Worm (Caenorhabditis elegans): ENCODE data around the gene hxk-3.
A peak's percentile ranks its signal among the peaks of the same experiment; 100 is the strongest.

Gene hxk-3

DNA sequence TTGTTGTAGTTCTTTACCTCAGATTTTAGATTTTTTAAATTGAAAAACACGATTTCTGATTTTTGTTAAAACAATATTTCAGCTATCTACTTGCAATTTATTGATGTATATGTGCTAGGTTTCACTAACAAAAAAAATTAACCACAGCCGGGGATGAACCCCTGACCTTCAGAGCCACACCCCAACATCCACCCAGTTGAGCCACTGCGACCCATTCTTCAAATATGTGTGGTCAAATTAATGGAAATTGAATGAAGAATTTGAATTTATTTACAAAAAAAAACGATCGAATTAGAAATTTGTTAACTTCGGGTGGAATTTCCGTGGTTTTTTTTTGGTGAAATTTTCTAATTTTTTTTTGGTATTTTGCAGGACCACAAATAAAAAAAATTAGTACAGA lies 18.8 kb upstream of the hxk-3 start:
- TF ChIP-seq D2030.7 (GFP tag; IDR thresholded peaks at IDR 0.05) (no peak), rpc-1 (optimal IDR thresholded peaks at IDR 0.05) (peak; percentile 13), rpc-1 (tag; optimal IDR thresholded peaks at IDR 0.05) (peak; percentile 54), aptf-2 (GFP tag; conservative IDR thresholded peaks at IDR 0.05) (no peak), madf-6 (GFP tag; IDR thresholded peaks at IDR 0.05) (no peak), B0261.1 (tag; optimal IDR thresholded peaks at IDR 0.05) (peak; percentile 19), madf-3 (GFP tag; IDR thresholded peaks at IDR 0.05) (no peak), attf-6 (GFP tag; IDR thresholded peaks at IDR 0.05) (no peak), rcor-1 (GFP tag; IDR thresholded peaks at IDR 0.05) (no peak), tbp1 (GFP tag; optimal IDR thresholded peaks at IDR 0.05) (peak; percentile 57), hmg-20 (GFP tag; IDR thresholded peaks at IDR 0.05) (no peak)

DNA sequence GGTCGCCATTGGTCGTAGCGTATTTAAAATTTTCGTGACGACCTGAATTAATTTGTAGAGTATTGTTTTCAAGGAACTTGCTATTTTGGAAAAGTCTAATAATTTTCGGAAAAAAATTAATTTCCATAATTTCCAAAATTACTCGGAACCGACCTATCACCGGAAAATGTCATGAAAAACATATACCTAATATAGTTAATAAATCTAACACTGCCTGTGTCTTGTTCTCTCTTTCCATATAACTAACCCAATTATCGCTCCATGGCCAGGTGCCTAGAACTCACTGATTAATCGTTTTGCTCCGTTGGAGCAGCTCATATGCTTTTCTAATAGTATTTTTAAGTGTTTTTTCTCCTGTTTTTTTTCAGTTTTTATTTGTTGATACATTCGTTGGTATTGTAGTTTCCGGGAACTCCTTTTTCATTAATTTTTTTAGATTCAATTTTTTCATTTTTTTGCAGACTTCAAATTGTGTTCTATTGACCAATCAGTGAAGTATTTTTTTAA lies 12.4 kb upstream of the hxk-3 start, which contains the start of gene Y77E11A.16:
Gene Y77E11A.16, plus strand, starts transcription at position 457 of the 507 bp plus-strand sequence.
- TF ChIP-seq lir-1 (GFP tag; conservative IDR thresholded peaks at IDR 0.05) (no peak), tbx-9 (tag; optimal IDR thresholded peaks at IDR 0.05; ENCODE audit: borderline replicate concordance) (no peak), F55B11.4 (tag; optimal IDR thresholded peaks at IDR 0.05; ENCODE audit: borderline replicate concordance, insufficient read depth) (no peak), nfya-1 (tag; optimal IDR thresholded peaks at IDR 0.05; ENCODE audit: borderline replicate concordance, insufficient read depth) (no peak), snpc-3.4 (tag; optimal IDR thresholded peaks at IDR 0.05) (no peak), hmg-1.2 (GFP tag; IDR thresholded peaks at IDR 0.05) (no peak), egl-44 (GFP tag; IDR thresholded peaks at IDR 0.05) (no peak), B0035.1 (tag; optimal IDR thresholded peaks at IDR 0.05) (no peak), ceh-40 (GFP tag; IDR thresholded peaks at IDR 0.05) (no peak), xnd-1 (tag; optimal IDR thresholded peaks at IDR 0.05) (no peak), athp-1 (tag; optimal IDR thresholded peaks at IDR 0.05) (no peak), ceh-79 (tag; optimal IDR thresholded peaks at IDR 0.05) (no peak), B0261.1 (tag; optimal IDR thresholded peaks at IDR 0.05) (no peak), mxl-1 (tag; optimal IDR thresholded peaks at IDR 0.05) (no peak)

DNA sequence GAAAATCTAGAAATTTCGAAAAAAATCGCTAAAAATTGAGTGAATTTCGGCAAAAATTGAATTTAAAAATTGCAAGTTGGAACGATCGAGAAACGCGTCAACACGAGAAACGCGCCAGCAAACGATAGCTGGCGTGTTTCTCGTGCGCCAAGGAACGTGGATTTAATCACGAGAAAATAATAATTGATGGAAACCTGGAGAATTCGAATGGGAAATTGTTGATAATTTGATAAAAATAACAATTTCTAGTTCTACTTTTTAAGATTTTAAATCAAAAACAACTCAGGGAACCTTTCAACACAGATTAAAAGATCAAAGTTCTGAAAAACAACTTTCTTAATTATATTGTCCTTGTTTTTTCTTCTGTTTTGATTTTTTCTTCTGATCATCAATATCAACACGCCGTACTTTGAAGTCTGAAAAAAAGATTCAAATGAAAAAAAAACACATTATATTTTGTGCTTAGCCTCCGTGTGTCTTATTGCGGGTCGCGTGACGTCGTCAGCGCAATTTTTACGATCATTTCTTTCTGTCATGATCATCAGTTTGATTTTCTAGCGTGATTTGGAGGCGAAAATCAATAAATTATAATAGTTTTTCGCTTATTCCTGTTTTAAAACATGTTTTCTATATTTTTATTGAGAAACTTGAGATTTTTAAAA lies 1.3 kb upstream of the hxk-3 start, which contains the start of gene npp-20:
Gene npp-20, minus strand, starts transcription at position 6 of the 662 bp plus-strand sequence.
- no peak for TF ChIP-seq ceh-100 (GFP tag; IDR thresholded peaks at IDR 0.05)
- no peak for TF ChIP-seq pha-4 (tag; optimal IDR thresholded peaks at IDR 0.05)
- no peak for TF ChIP-seq egl-44 (GFP tag; IDR thresholded peaks at IDR 0.05)
- TF ChIP-seq ztf-18 (tag; optimal IDR thresholded peaks at IDR 0.05) = peak; percentile 95
- peak; percentile 76 for TF ChIP-seq mcd-1 (GFP tag; IDR thresholded peaks at IDR 0.05)
- TF ChIP-seq F39B2.1 (GFP tag; IDR thresholded peaks at IDR 0.05) = no peak
- TF ChIP-seq mxl-1 (tag; optimal IDR thresholded peaks at IDR 0.05) = no peak
- no peak for TF ChIP-seq tbp1 (GFP tag; optimal IDR thresholded peaks at IDR 0.05)
- TF ChIP-seq attf-5 (GFP tag; optimal IDR thresholded peaks at IDR 0.05) = peak; percentile 0
- peak; percentile 42 for TF ChIP-seq Y53G8AR.9 (GFP tag; conservative IDR thresholded peaks at IDR 0.05)
- TF ChIP-seq nfya-2 (GFP tag; IDR thresholded peaks at IDR 0.05) = no peak
- 0 out of 2 replicates have a peak, but pooled peaks have one; percentile 32 for TF ChIP-seq dox-1 (GFP tag; IDR thresholded peaks at IDR 0.05)
- TF ChIP-seq nhr-179 (tag; optimal IDR thresholded peaks at IDR 0.05) = no peak
- no peak for TF ChIP-seq madf-3 (GFP tag; IDR thresholded peaks at IDR 0.05)
- no peak for TF ChIP-seq dpff-1 (tag; optimal IDR thresholded peaks at IDR 0.05)
- no peak for TF ChIP-seq F52B5.7 (tag; optimal IDR thresholded peaks at IDR 0.05)
- TF ChIP-seq F49E8.2 (tag; optimal IDR thresholded peaks at IDR 0.05; ENCODE audit: insufficient read depth) = no peak
- no peak for TF ChIP-seq efl-1 (GFP tag; optimal IDR thresholded peaks at IDR 0.05)
- peak; percentile 79 for TF ChIP-seq lin-40 (tag; optimal IDR thresholded peaks at IDR 0.05)
- peak; percentile 26 for TF ChIP-seq nhr-80 (tag; optimal IDR thresholded peaks at IDR 0.05)
- no peak for TF ChIP-seq T07F8.4 (tag; optimal IDR thresholded peaks at IDR 0.05)
- TF ChIP-seq ama-1 (optimal IDR thresholded peaks at IDR 0.05) = no peak
- no peak for TF ChIP-seq ama-1 (GFP tag; optimal IDR thresholded peaks at IDR 0.05)
- peak; percentile 50; the same call in 1 of the 2 replicates for TF ChIP-seq rcor-1 (GFP tag; IDR thresholded peaks at IDR 0.05)
- no peak for TF ChIP-seq him-1 (tag; optimal IDR thresholded peaks at IDR 0.05)
- no peak for TF ChIP-seq snpc-4 (GFP tag; optimal IDR thresholded peaks at IDR 0.05)
- peak in 3 of 4 experiments; percentile 19 to 44 (median 34) for TF ChIP-seq snpc-4 (tag; optimal IDR thresholded peaks at IDR 0.05)

All from whole organism, young adult.